Fruit fly (Drosophila melanogaster) Kc167 (cell line): ENCODE data around the gene dbf.

Experiments
- h ChIP-seq: fragments of >200 bp; optimal IDR thresholded peaks from 3 replicates; lab custom pipeline; 2018; ENCODE audit warnings: missing external identifiers
- psq ChIP-seq: fragments of >200 bp; optimal IDR thresholded peaks from 2 replicates; lab custom pipeline; 2017; ENCODE audit warnings: missing external identifiers
- ttk ChIP-seq: sonication (Bioruptor generic); optimal IDR thresholded peaks from 2 replicates; lab custom pipeline; 2017; ENCODE audit warnings: missing external identifiers

dm6 chr2L:10693018-10693417, 41.6 kb downstream of the dbf start:
- no peak for TF ChIP-seq h
- no peak for TF ChIP-seq psq (lab: Kevin White, UChicago)
- no peak for TF ChIP-seq ttk (lab: Kevin White, UChicago)
